Worm (Caenorhabditis elegans): ENCODE data around the gene mev-1.

ce11 chrIII:10339949-10340348 lies 5.9 kb downstream of the mev-1 start:
- TF ChIP-seq ces-1 (GFP tag; optimal IDR thresholded peaks at IDR 0.05) (no peak), snpc-4 (tag; optimal IDR thresholded peaks at IDR 0.05) (no peak), ceh-83 (GFP tag; optimal IDR thresholded peaks at IDR 0.05) (no peak), bed-3 (GFP tag; optimal IDR thresholded peaks at IDR 0.05) (no peak), nhr-28 (tag; optimal IDR thresholded peaks at IDR 0.05) (no peak), drap-1 (GFP tag; optimal IDR thresholded peaks at IDR 0.05) (no peak), blmp-1 (tag; optimal IDR thresholded peaks at IDR 0.05) (no peak), nhr-76 (tag; optimal IDR thresholded peaks at IDR 0.05) (no peak)

All from whole organism, mixed stage, embryonic.